Worm (Caenorhabditis elegans): ENCODE results near the gene nhr-168.

The nhr-168 gene

DNA sequence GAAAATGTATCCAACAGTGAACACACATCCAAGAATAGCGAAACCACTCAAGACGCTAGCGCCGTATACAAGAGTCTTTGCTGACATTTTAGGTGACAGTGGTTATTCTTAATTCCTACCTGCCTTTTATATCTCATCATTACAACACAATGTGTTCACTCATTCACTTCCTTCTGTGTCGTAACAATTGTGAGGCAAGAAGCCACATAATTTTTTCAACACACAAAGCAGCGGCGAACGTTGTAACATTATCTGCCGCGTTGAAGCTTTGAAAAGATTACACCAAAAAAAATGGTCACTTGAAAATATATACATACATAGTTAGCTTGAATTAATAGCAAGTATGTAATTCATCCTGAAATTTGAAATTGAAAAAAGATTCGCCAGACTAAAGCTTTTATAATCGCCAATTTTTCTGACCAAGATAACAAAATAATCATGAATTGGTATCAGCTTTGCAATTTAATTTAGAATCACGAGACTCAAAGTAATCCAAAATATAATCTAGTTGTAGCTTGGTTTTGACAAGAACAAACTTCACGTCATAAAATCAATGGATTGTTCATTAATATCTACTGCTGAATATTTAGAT lies 15.7 kb downstream of the nhr-168 start, which contains the start of the genes col-161 and srh-18:
col-161 (minus strand) TSS at position 101 of the 592 bp plus-strand sequence.
srh-18 (plus strand) TSS at position 542 of the 592 bp plus-strand sequence.
- TF ChIP-seq aha-1 (tag) (peak; percentile 33), mdt-29 (GFP tag; IDR thresholded peaks at IDR 0.05) (no peak), hif-1 (tag; optimal IDR thresholded peaks at IDR 0.05) (no peak)

DNA sequence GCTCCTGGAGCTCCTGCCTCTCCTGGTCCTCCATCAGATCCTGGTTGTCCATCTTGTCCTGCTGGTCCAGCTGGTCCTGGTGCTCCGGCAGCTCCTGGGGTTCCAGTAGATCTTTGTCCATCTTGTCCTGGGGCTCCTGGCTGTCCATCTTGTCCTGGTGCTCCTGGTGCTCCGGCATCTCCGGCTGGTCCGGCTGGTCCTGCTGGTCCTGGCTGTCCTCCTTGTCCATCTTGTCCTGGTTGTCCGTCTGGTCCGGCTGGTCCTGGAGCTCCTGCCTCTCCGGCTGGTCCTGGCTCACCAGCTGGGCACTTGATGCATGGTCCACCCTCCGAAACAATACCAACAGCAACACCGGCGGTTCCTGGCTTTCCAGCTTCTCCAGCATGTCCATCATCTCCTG lies 16.4 kb downstream of the nhr-168 start:
- TF ChIP-seq dmd-8 (GFP tag; IDR thresholded peaks at IDR 0.05) (0 out of 2 replicates have a peak, but pooled peaks have one; percentile 10), madf-5 (GFP tag; IDR thresholded peaks at IDR 0.05) (0 out of 4 replicates have a peak, but pooled peaks of 1 of the 2 experiments have one; percentile 7), set-16 (GFP tag; IDR thresholded peaks at IDR 0.05) (peak; percentile 98)

- TF ChIP-seq mxl-2 (GFP tag; conservative IDR thresholded peaks at IDR 0.05) (no peak), F44E2.7 (GFP tag; IDR thresholded peaks at IDR 0.05) (no peak), dmd-9 (GFP tag; IDR thresholded peaks at IDR 0.05) (peak; percentile 67; the same call in 1 of the 2 replicates), dpl-1 (GFP tag; optimal IDR thresholded peaks at IDR 0.05) (peak; percentile 83), rbr-2 (tag; optimal IDR thresholded peaks at IDR 0.05) (peak; percentile 66), daf-16 (GFP tag; optimal IDR thresholded peaks at IDR 0.05) (peak in 1 of 2 experiments; percentile 13), daf-16 (tag; optimal IDR thresholded peaks at IDR 0.05) (peak; percentile 28), ceh-32 (tag; optimal IDR thresholded peaks at IDR 0.05; ENCODE audit: poor library complexity) (no peak), T26A8.4 (GFP tag; IDR thresholded peaks at IDR 0.05) (0 out of 2 replicates have a peak, but pooled peaks have one; percentile 44), zip-11 (GFP tag; IDR thresholded peaks at IDR 0.05) (no peak), duxl-1 (tag; optimal IDR thresholded peaks at IDR 0.05; ENCODE audit: poor library complexity) (peak; percentile 83), dmd-6 (GFP tag; IDR thresholded peaks at IDR 0.05) (peak; percentile 62), nhr-77 (tag; optimal IDR thresholded peaks at IDR 0.05) (no peak), gei-8 (GFP tag; optimal IDR thresholded peaks at IDR 0.05) (no peak), zip-2 (tag; optimal IDR thresholded peaks at IDR 0.05) (peak; percentile 1), F37D6.2 (tag; optimal IDR thresholded peaks at IDR 0.05) (peak; percentile 18), nhr-10 (tag; optimal IDR thresholded peaks at IDR 0.05) (no peak), lin-13 (GFP tag; optimal IDR thresholded peaks at IDR 0.05) (no peak), mep-1 (tag; optimal IDR thresholded peaks at IDR 0.05) (peak; percentile 67), lin-15B (tag; optimal IDR thresholded peaks at IDR 0.05) (peak; percentile 56), attf-4 (tag; optimal IDR thresholded peaks at IDR 0.05) (no peak), unc-130 (GFP tag; optimal IDR thresholded peaks at IDR 0.05) (peak; percentile 71), lim-7 (GFP tag; IDR thresholded peaks at IDR 0.05) (no peak), mdl-1 (tag; optimal IDR thresholded peaks at IDR 0.05) (no peak), nhr-111 (GFP tag; optimal IDR thresholded peaks at IDR 0.05) (no peak), Y105C5A.15 (GFP tag; IDR thresholded peaks at IDR 0.05) (no peak), mes-2 (tag; optimal IDR thresholded peaks at IDR 0.05; ENCODE audit: poor library complexity, severe bottlenecking) (peak; percentile 99), hlh-30 (tag; optimal IDR thresholded peaks at IDR 0.05; ENCODE audit: insufficient read depth) (peak; percentile 65), nhr-237 (tag; optimal IDR thresholded peaks at IDR 0.05) (no peak), saeg-2 (GFP tag; IDR thresholded peaks at IDR 0.05) (no peak), F26F4.8 (GFP tag; conservative IDR thresholded peaks at IDR 0.05) (no peak), set-16 (GFP tag; IDR thresholded peaks at IDR 0.05) (no peak), Y5F2A.4 (GFP tag; optimal IDR thresholded peaks at IDR 0.05) (no peak), ceh-20 (GFP tag; IDR thresholded peaks at IDR 0.05) (no peak), ama-1 (optimal IDR thresholded peaks at IDR 0.05) (no peak), tag-97 (GFP tag; IDR thresholded peaks at IDR 0.05) (no peak), unc-62 (GFP tag; optimal IDR thresholded peaks at IDR 0.05 in 1 of 2) (peak in 1 of 2 experiments; percentile 90), unc-62 (tag; optimal IDR thresholded peaks at IDR 0.05) (no peak), madf-9 (GFP tag; conservative IDR thresholded peaks at IDR 0.05) (no peak), daf-19 (GFP tag; conservative IDR thresholded peaks at IDR 0.05) (no peak), lsy-2 (tag; optimal IDR thresholded peaks at IDR 0.05) (peak in 1 of 2 experiments; percentile 93)
Measured at ce11 chrV:13313045-13313623, 20.5 kb downstream of the nhr-168 start, which contains the start of gene C50B6.3. TSS of gene C50B6.3 (plus strand) at chrV:13313573.
